Worm (Caenorhabditis elegans): Measurements from ENCODE around the gene C05E11.6.

C05E11.6 gene

DNA sequence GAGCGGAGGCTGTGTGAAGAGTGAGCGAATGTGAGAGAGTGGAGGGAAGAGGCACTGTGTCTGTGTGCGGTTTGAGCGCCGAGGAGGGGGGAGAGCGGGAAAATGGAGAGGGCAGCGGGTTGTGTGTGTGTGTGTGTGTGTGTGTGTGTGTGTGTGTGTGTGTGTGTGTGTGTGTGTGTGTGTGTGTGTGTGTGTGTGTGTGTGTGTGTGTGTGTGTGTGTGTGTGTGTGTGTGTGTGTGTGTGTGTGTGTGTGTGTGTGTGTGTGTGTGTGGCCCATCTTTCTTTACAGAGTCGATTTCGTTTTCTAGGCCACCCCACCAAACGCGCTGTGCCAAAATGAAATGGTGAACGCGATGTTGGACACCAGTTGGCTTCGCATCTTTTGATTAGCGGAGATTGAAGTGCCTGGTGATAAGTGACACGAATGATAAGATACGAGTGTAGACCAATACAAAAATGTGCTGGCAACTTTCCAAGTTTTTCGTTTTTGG is 44.5 kb downstream of the C05E11.6 start:
- peak; percentile 51 for TF ChIP-seq sdc-2 (tag; optimal IDR thresholded peaks at IDR 0.05)
- peak; percentile 56 for TF ChIP-seq ceh-34 (tag; optimal IDR thresholded peaks at IDR 0.05)
- TF ChIP-seq nfya-1 (tag; optimal IDR thresholded peaks at IDR 0.05): peak; percentile 48
- peak; percentile 53 for TF ChIP-seq tbx-2 (tag; optimal IDR thresholded peaks at IDR 0.05)
- TF ChIP-seq C38D4.7 (GFP tag; optimal IDR thresholded peaks at IDR 0.05): peak; percentile 63
- peak; percentile 87 for TF ChIP-seq T23F11.4 (GFP tag; optimal IDR thresholded peaks at IDR 0.05)
- TF ChIP-seq pat-9 (tag; optimal IDR thresholded peaks at IDR 0.05): peak; percentile 86
- TF ChIP-seq sox-2 (GFP tag; IDR thresholded peaks at IDR 0.05): peak; percentile 14; the same call in 1 of the 2 replicates
- TF ChIP-seq ceh-48 (tag; optimal IDR thresholded peaks at IDR 0.05): peak; percentile 32
- TF ChIP-seq unc-55 (GFP tag; optimal IDR thresholded peaks at IDR 0.05): peak; percentile 41
- peak; percentile 73 for TF ChIP-seq gmeb-2 (tag; optimal IDR thresholded peaks at IDR 0.05)
- peak; percentile 21 for TF ChIP-seq ceh-14 (tag; optimal IDR thresholded peaks at IDR 0.05)
- TF ChIP-seq ztf-16 (tag; optimal IDR thresholded peaks at IDR 0.05): peak; percentile 57
- peak; percentile 86 for TF ChIP-seq ceh-18 (tag; optimal IDR thresholded peaks at IDR 0.05)
- peak; percentile 72 for TF ChIP-seq unc-42 (tag; optimal IDR thresholded peaks at IDR 0.05)
- TF ChIP-seq K02D7.2 (tag; optimal IDR thresholded peaks at IDR 0.05): peak; percentile 36
- TF ChIP-seq ceh-24 (tag; optimal IDR thresholded peaks at IDR 0.05): peak; percentile 37
- peak; percentile 70 for TF ChIP-seq ceh-31 (tag; optimal IDR thresholded peaks at IDR 0.05)
- peak; percentile 54 for TF ChIP-seq ref-2 (tag; optimal IDR thresholded peaks at IDR 0.05)
- peak; percentile 44 for TF ChIP-seq Y22D7AL.16 (tag; optimal IDR thresholded peaks at IDR 0.05)
- peak; percentile 39 for TF ChIP-seq F13H6.1 (tag; optimal IDR thresholded peaks at IDR 0.05)
- TF ChIP-seq ceh-6 (GFP tag; optimal IDR thresholded peaks at IDR 0.05): peak; percentile 80
- TF ChIP-seq hlh-30 (tag; optimal IDR thresholded peaks at IDR 0.05; ENCODE audit: insufficient read depth): peak; percentile 8
- peak; percentile 61 for TF ChIP-seq che-1 (tag; optimal IDR thresholded peaks at IDR 0.05)
- peak; percentile 73 for TF ChIP-seq sox-4 (tag; optimal IDR thresholded peaks at IDR 0.05)
- peak; percentile 51 for TF ChIP-seq lin-11 (tag; optimal IDR thresholded peaks at IDR 0.05)
- peak; percentile 32 for TF ChIP-seq ceh-2 (tag; optimal IDR thresholded peaks at IDR 0.05)
- TF ChIP-seq ceh-45 (GFP tag; IDR thresholded peaks at IDR 0.05): 0 out of 2 replicates have a peak, but pooled peaks have one; percentile 41
- TF ChIP-seq ahr-1 (tag; optimal IDR thresholded peaks at IDR 0.05): peak; percentile 13
- TF ChIP-seq hlh-13 (GFP tag; optimal IDR thresholded peaks at IDR 0.05): peak; percentile 9
- peak; percentile 72 for TF ChIP-seq pha-2 (tag; optimal IDR thresholded peaks at IDR 0.05)
- peak; percentile 85 for TF ChIP-seq ceh-19 (GFP tag; optimal IDR thresholded peaks at IDR 0.05)
- TF ChIP-seq rnt-1 (tag; optimal IDR thresholded peaks at IDR 0.05): peak; percentile 56

DNA sequence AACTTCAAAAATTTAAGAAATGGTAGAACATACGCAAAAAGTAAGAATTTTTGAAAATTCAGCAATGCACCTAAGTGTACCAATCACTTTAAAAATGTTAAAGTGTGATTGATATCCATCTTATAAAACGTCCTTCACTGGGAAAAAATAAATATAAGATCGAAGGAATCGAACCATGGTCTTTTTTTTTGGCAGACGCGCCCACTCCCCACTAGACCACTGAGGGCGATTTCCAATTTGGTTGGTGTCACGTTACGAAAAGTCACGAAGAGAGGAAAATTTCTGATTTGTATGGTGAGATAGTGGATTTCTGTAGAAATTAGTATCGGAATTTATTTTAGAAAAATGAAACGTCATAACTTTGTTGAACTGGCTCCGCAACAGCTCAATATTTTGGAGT is 45.3 kb downstream of the C05E11.6 start:
- TF ChIP-seq ceh-30 (tag; optimal IDR thresholded peaks at IDR 0.05) (no peak), pax-1 (tag; optimal IDR thresholded peaks at IDR 0.05) (no peak), pqm-1 (tag; optimal IDR thresholded peaks at IDR 0.05) (no peak), fax-1 (tag; optimal IDR thresholded peaks at IDR 0.05) (no peak), C08G9.2 (tag; optimal IDR thresholded peaks at IDR 0.05) (no peak), ceh-18 (tag; optimal IDR thresholded peaks at IDR 0.05) (no peak), nfya-1 (tag; optimal IDR thresholded peaks at IDR 0.05) (no peak), T23F11.4 (GFP tag; optimal IDR thresholded peaks at IDR 0.05) (no peak), unc-42 (tag; optimal IDR thresholded peaks at IDR 0.05) (no peak), C38D4.7 (GFP tag; optimal IDR thresholded peaks at IDR 0.05) (no peak), sox-4 (tag; optimal IDR thresholded peaks at IDR 0.05) (no peak), hlh-6 (tag; optimal IDR thresholded peaks at IDR 0.05) (no peak)

DNA sequence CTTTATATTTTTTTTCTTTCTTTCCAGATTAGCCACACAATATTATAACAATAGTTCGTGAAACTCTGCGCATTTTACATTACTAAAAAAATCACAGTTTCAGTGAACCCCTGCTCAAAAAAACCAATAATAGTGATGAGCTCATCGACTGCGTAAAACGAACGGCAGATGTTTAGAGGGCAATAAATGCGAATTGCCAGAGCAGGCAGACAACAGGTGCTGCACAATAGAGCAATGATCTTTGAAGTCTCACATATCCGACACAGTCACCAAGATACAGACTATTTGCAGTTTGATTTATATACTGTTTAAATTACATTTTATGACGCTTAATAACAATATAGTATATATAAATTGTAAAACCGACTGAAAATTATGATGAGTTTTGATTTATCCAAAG is 47.7 kb downstream of the C05E11.6 start:
- TF ChIP-seq fkh-6 (tag; optimal IDR thresholded peaks at IDR 0.05) (no peak), zip-5 (tag; optimal IDR thresholded peaks at IDR 0.05) (no peak), ceh-34 (tag; optimal IDR thresholded peaks at IDR 0.05) (no peak), ztf-16 (tag; optimal IDR thresholded peaks at IDR 0.05) (no peak), syd-9 (tag; optimal IDR thresholded peaks at IDR 0.05) (no peak), hlh-30 (tag; optimal IDR thresholded peaks at IDR 0.05; ENCODE audit: insufficient read depth) (no peak)

Data from whole organism, late embryonic.